Fruit fly (Drosophila melanogaster) whole organism: ENCODE measurements around the gene CG3198.

Experiments used
- EcR ChIP-seq, 2 experiments: fragments of >200 bp; optimal IDR thresholded peaks; 2 replicates each; lab custom pipeline; 2017; ENCODE audit warnings: missing biosample characterization in 2 of 2, missing genetic modification characterization in 2 of 2, missing genetic modification reagents in 2 of 2
- pan ChIP-seq: fragments of >200 bp; optimal IDR thresholded peaks from 2 replicates; lab custom pipeline; 2017
- usp ChIP-seq: fragments of >200 bp; optimal IDR thresholded peaks from 2 replicates; lab custom pipeline; 2017; ENCODE audit warnings: missing biosample characterization, missing genetic modification characterization, mixed read lengths

- peak in 1 of 2 experiments; percentile 22 for TF ChIP-seq EcR (GFP tag; optimal IDR thresholded peaks at IDR 0.05; lab: Kevin White, UChicago)
- TF ChIP-seq usp (GFP tag; lab: Kevin White, UChicago), result no peak
- no peak for TF ChIP-seq pan (lab: Kevin White, UChicago)
These were observed 49.6 kb downstream of the CG3198 start for dm6 chrX:6624006-6624745.
